Worm (Caenorhabditis elegans) whole organism, L1 larva: ENCODE measurements around the gene Y46E12A.5.

Source experiments
- efl-1 ChIP-seq, 4 experiments: fragments of 150-350 bp; optimal IDR thresholded peaks in 3 of 4; peaks in 1 of 4; 1 replicate in 1 of 4; 2 replicates in 3 of 4; lab custom pipeline; 2014; ENCODE audit warnings: missing biosample characterization in 2 of 4, missing genetic modification characterization in 2 of 4, missing genetic modification reagents in 2 of 4
- nhr-19 ChIP-seq: fragments of 200-800 bp; sonication (Bioruptor generic); conservative IDR thresholded peaks from 2 replicates; pipeline ENCODE4 v1.3.6; 2022; ENCODE audit warnings: missing genetic modification characterization, missing compliant biosample characterization
- snpc-4 ChIP-seq: fragments of 150-350 bp; optimal IDR thresholded peaks from 2 replicates; lab custom pipeline; 2014; ENCODE audit warnings: missing biosample characterization, missing genetic modification characterization

DNA sequence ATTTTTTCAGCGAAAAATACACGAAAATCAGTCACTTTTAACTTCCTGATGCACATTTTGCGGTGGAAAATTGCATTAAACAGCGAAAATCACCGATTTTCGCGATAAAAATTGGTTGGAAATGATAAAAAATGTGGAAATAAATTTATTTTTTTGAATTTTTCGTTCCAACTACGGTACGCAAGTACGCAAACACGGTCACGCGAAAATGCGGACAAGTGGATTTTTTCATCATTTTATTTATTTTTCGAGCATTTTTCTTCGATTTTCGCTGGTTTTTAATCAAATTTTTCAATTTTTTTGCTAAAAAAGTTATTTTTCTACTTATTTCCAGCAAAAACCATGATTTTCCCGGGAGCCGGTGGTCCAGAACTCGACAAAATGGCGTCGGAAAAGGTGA, 19.4 kb upstream of the Y46E12A.5 start, which contains the start of gene Y39A3CL.3:
- TF ChIP-seq efl-1 (optimal IDR thresholded peaks at IDR 0.05; lab: Kevin White, UChicago) = peak; percentile 25 to 55
- TF ChIP-seq efl-1 (GFP tag; optimal IDR thresholded peaks at IDR 0.05 in 1 of 2; lab: Kevin White, UChicago) = peak; percentile 66 to 92
- TF ChIP-seq snpc-4 (tag; lab: Kevin White, UChicago) = no peak
- no peak; the same call in 1 of the 2 replicates for TF ChIP-seq nhr-19
